Worm (Caenorhabditis elegans) whole organism, late embryonic: ENCODE results near the gene rpl-22.

Source experiments
- ceh-2 ChIP-seq: sonication (generic microtip); optimal IDR thresholded peaks from 2 replicates; lab custom pipeline; 2016; ENCODE audit warnings: missing genotype, missing genetic modification characterization, missing compliant biosample characterization
- ceh-24 ChIP-seq: sonication (generic microtip); optimal IDR thresholded peaks from 2 replicates; lab custom pipeline; 2016; ENCODE audit warnings: mild to moderate bottlenecking, missing genetic modification characterization, missing compliant biosample characterization
- dve-1 ChIP-seq: sonication (generic microtip); optimal IDR thresholded peaks from 2 replicates; lab custom pipeline; 2017; ENCODE audit warnings: antibody characterized with exemption, mild to moderate bottlenecking, missing genetic modification characterization, missing compliant biosample characterization
- ets-4 ChIP-seq: sonication (generic microtip); optimal IDR thresholded peaks from 2 replicates; lab custom pipeline; 2016; ENCODE audit warnings: missing genetic modification characterization, missing compliant biosample characterization
- eyg-1 ChIP-seq: sonication (generic microtip); optimal IDR thresholded peaks from 2 replicates; lab custom pipeline; 2016; ENCODE audit warnings: missing genotype, missing genetic modification characterization, missing compliant biosample characterization
- fkh-10 ChIP-seq: fragments of 150-350 bp; optimal IDR thresholded peaks from 2 replicates; lab custom pipeline; 2014; ENCODE audit warnings: missing biosample characterization, missing genetic modification reagents, missing genetic modification characterization
- fkh-6 ChIP-seq: sonication (generic microtip); optimal IDR thresholded peaks from 2 replicates; lab custom pipeline; 2016; ENCODE audit warnings: missing genetic modification characterization, missing compliant biosample characterization
- nhr-11 ChIP-seq: fragments of 150-350 bp; optimal IDR thresholded peaks from 2 replicates; lab custom pipeline; 2014; ENCODE audit warnings: missing biosample characterization, missing genetic modification characterization
- pax-1 ChIP-seq: fragments of 150-350 bp; optimal IDR thresholded peaks from 2 replicates; lab custom pipeline; 2014; ENCODE audit warnings: missing biosample characterization, missing genetic modification characterization
- pha-4 ChIP-seq: fragments of 150-350 bp; optimal IDR thresholded peaks from 2 replicates; lab custom pipeline; 2018; ENCODE audit warnings: missing biosample characterization, missing genetic modification reagents, missing genetic modification characterization
- pqm-1 ChIP-seq: sonication (generic microtip); optimal IDR thresholded peaks from 2 replicates; lab custom pipeline; 2016; ENCODE audit warnings: missing genetic modification characterization, missing compliant biosample characterization

ce11 chrII:5085450-5085849 lies 30.0 kb downstream of the rpl-22 start, which contains the start of gene txt-9:
- TF ChIP-seq dve-1 (tag; lab: Kevin White, UChicago) (no peak), ceh-24 (tag; lab: Kevin White, UChicago) (no peak), nhr-11 (tag; lab: Kevin White, UChicago) (no peak), ets-4 (tag; lab: Kevin White, UChicago) (no peak), pha-4 (tag; lab: Kevin White, UChicago) (no peak), ceh-2 (no peak), pax-1 (tag; lab: Kevin White, UChicago) (no peak), fkh-6 (tag; lab: Kevin White, UChicago) (no peak), eyg-1 (tag; lab: Kevin White, UChicago) (no peak), pqm-1 (no peak), fkh-10 (GFP tag; lab: Kevin White, UChicago) (no peak)
